Fruit fly (Drosophila melanogaster) whole organism, embryonic: Measurements from ENCODE around the gene CG3337.

ENCODE experiments used
- CG10366 ChIP-seq: fragments of 200-800 bp; sonication (Bioruptor generic); IDR thresholded peaks from 2 replicates; pipeline ENCODE4 v1.3.6; 2022; ENCODE audit warnings: missing biosample characterization, missing genetic modification characterization
- CG11695 ChIP-seq: fragments of 200-800 bp; sonication (Bioruptor generic); IDR thresholded peaks from 3 replicates; pipeline ENCODE4 v1.3.6; 2022; ENCODE audit warnings: missing biosample characterization, missing genetic modification characterization
- CG11696 ChIP-seq: fragments of 200-800 bp; sonication (Bioruptor generic); IDR thresholded peaks from 2 replicates; pipeline ENCODE4 v1.3.6; 2022; ENCODE audit warnings: missing biosample characterization, missing genetic modification characterization
- CG12744 ChIP-seq: fragments of 200-800 bp; sonication (Bioruptor generic); optimal IDR thresholded peaks from 2 replicates; lab custom pipeline; 2016; ENCODE audit warnings: missing biosample characterization, missing genetic modification characterization
- CG13287 ChIP-seq: fragments of 200-800 bp; sonication (Bioruptor generic); IDR thresholded peaks from 2 replicates; pipeline ENCODE4 v1.3.6; 2022; ENCODE audit warnings: missing biosample characterization, missing genetic modification characterization; ENCODE audit not compliant: partially characterized antibody
- CG15269 ChIP-seq: fragments of 200-800 bp; sonication (Bioruptor generic); optimal IDR thresholded peaks from 2 replicates; lab custom pipeline; 2018; ENCODE audit warnings: missing biosample characterization, mild to moderate bottlenecking, missing genetic modification characterization, moderate library complexity
- CG17612 ChIP-seq: fragments of 200-800 bp; sonication (Bioruptor generic); IDR thresholded peaks from 2 replicates; pipeline ENCODE4 v1.3.6; 2022; ENCODE audit warnings: missing biosample characterization, missing genetic modification characterization
- CG2199 ChIP-seq: fragments of 200-800 bp; sonication (Bioruptor generic); IDR thresholded peaks from 3 replicates; pipeline ENCODE4 v1.3.6; 2022; ENCODE audit warnings: missing biosample characterization, missing genetic modification characterization
- CG2678 ChIP-seq: fragments of 200-800 bp; sonication (Bioruptor generic); optimal IDR thresholded peaks from 3 replicates; lab custom pipeline; 2019; ENCODE audit warnings: missing biosample characterization, mild to moderate bottlenecking, missing genetic modification characterization, moderate library complexity
- CG30403 ChIP-seq: fragments of 200-800 bp; sonication (Bioruptor generic); optimal IDR thresholded peaks from 3 replicates; lab custom pipeline; 2016; ENCODE audit warnings: missing biosample characterization, missing genetic modification characterization
- CG3163 ChIP-seq: fragments of 200-800 bp; sonication (Bioruptor generic); optimal IDR thresholded peaks from 3 replicates; lab custom pipeline; 2016; ENCODE audit warnings: missing biosample characterization, missing genetic modification characterization
- CG42726 ChIP-seq: fragments of 200-800 bp; sonication (Bioruptor generic); IDR thresholded peaks from 2 replicates; pipeline ENCODE4 v1.3.6; 2022; ENCODE audit warnings: missing biosample characterization, missing genetic modification characterization; ENCODE audit not compliant: partially characterized antibody
- CG6765 ChIP-seq: fragments of 200-800 bp; sonication (Bioruptor generic); optimal IDR thresholded peaks from 3 replicates; lab custom pipeline; 2017; ENCODE audit warnings: missing biosample characterization, mild to moderate bottlenecking, missing genetic modification characterization
- CG6791 ChIP-seq: fragments of 200-800 bp; sonication (Bioruptor generic); IDR thresholded peaks from 3 replicates; pipeline ENCODE4 v1.3.6; 2022; ENCODE audit warnings: missing biosample characterization, missing genetic modification characterization; ENCODE audit not compliant: partially characterized antibody
- CG6813 ChIP-seq: fragments of 200-800 bp; sonication (Bioruptor generic); optimal IDR thresholded peaks from 2 replicates; lab custom pipeline; 2017; ENCODE audit warnings: missing biosample characterization, missing genetic modification characterization, mild to moderate bottlenecking, moderate library complexity, missing genetic modification reagents
- CG7928 ChIP-seq: fragments of 200-800 bp; sonication (Bioruptor generic); optimal IDR thresholded peaks from 2 replicates; lab custom pipeline; 2017; ENCODE audit warnings: missing biosample characterization, mild to moderate bottlenecking, missing genetic modification characterization
- CG8388 ChIP-seq: fragments of 200-800 bp; sonication (Bioruptor generic); optimal IDR thresholded peaks from 2 replicates; lab custom pipeline; 2019; ENCODE audit warnings: missing biosample characterization, mild to moderate bottlenecking, missing genetic modification characterization, moderate library complexity
- CG9215 ChIP-seq: fragments of 200-800 bp; sonication (Bioruptor generic); IDR thresholded peaks from 2 replicates; pipeline ENCODE4 v1.3.6; 2022; ENCODE audit warnings: missing biosample characterization, missing genetic modification characterization
- CG9727 ChIP-seq: fragments of 200-800 bp; sonication (Bioruptor generic); optimal IDR thresholded peaks from 3 replicates; lab custom pipeline; 2017; ENCODE audit warnings: missing biosample characterization, mild to moderate bottlenecking, missing genetic modification characterization
- CrebB ChIP-seq: fragments of 200-800 bp; sonication (Bioruptor generic); optimal IDR thresholded peaks from 3 replicates; lab custom pipeline; 2018; ENCODE audit warnings: missing biosample characterization, mild to moderate bottlenecking, missing genetic modification characterization
- Deaf1 ChIP-seq: fragments of 200-800 bp; optimal IDR thresholded peaks from 3 replicates; lab custom pipeline; 2019; ENCODE audit warnings: missing biosample characterization, mild to moderate bottlenecking, missing genetic modification characterization, moderate library complexity
- Dll ChIP-seq: fragments of 200-800 bp; sonication (Bioruptor generic); IDR thresholded peaks from 4 replicates; pipeline ENCODE4 v1.3.6; 2022; ENCODE audit warnings: missing biosample characterization, missing genetic modification characterization; ENCODE audit not compliant: partially characterized antibody
- Dref ChIP-seq: fragments of 200-800 bp; sonication (Bioruptor generic); IDR thresholded peaks from 2 replicates; pipeline ENCODE4 v1.3.6; 2022; ENCODE audit warnings: missing biosample characterization, missing genetic modification characterization
- E2f1 ChIP-seq: fragments of 200-800 bp; sonication (Bioruptor generic); IDR thresholded peaks from 2 replicates; pipeline ENCODE4 v1.3.6; 2022; ENCODE audit warnings: missing biosample characterization, missing genetic modification characterization
- HLH3B ChIP-seq: fragments of 200-800 bp; sonication (Bioruptor generic); IDR thresholded peaks from 2 replicates; pipeline ENCODE4 v1.3.6; 2022; ENCODE audit warnings: missing biosample characterization, missing genetic modification characterization
- NC2β ChIP-seq: fragments of 200-800 bp; sonication (Bioruptor generic); optimal IDR thresholded peaks from 2 replicates; lab custom pipeline; 2016; ENCODE audit warnings: missing biosample characterization, missing genetic modification characterization
- PHDP ChIP-seq: fragments of 200-800 bp; sonication (Bioruptor generic); optimal IDR thresholded peaks from 3 replicates; lab custom pipeline; 2018; ENCODE audit warnings: missing biosample characterization, mild to moderate bottlenecking, missing genetic modification characterization, moderate library complexity
- Rfx ChIP-seq: fragments of 200-800 bp; sonication (Bioruptor generic); IDR thresholded peaks from 2 replicates; pipeline ENCODE4 v1.3.6; 2022; ENCODE audit warnings: missing biosample characterization, missing genetic modification characterization
- Sox102F ChIP-seq: fragments of 200-800 bp; sonication (Bioruptor generic); optimal IDR thresholded peaks from 2 replicates; lab custom pipeline; 2018; ENCODE audit warnings: missing biosample characterization, mild to moderate bottlenecking, missing genetic modification characterization, moderate library complexity
- Spps ChIP-seq: fragments of 200-800 bp; sonication (Bioruptor generic); optimal IDR thresholded peaks from 2 replicates; lab custom pipeline; 2018; ENCODE audit warnings: missing biosample characterization, mild to moderate bottlenecking, missing genetic modification characterization
- Tbp ChIP-seq: fragments of >200 bp; optimal IDR thresholded peaks from 2 replicates; lab custom pipeline; 2018; ENCODE audit warnings: missing biosample characterization, missing genetic modification characterization
- corto ChIP-seq: fragments of 200-800 bp; sonication (Bioruptor generic); optimal IDR thresholded peaks from 2 replicates; lab custom pipeline; 2016; ENCODE audit warnings: missing biosample characterization, mild to moderate bottlenecking, missing genetic modification characterization, moderate library complexity
- cwo ChIP-seq: fragments of 200-800 bp; sonication (Bioruptor generic); optimal IDR thresholded peaks from 3 replicates; lab custom pipeline; 2017; ENCODE audit warnings: missing biosample characterization, missing genetic modification characterization, mild to moderate bottlenecking, moderate library complexity, missing genetic modification reagents
- dati ChIP-seq: fragments of 200-800 bp; sonication (Bioruptor generic); IDR thresholded peaks from 2 replicates; pipeline ENCODE4 v1.3.6; 2022; ENCODE audit warnings: missing biosample characterization, missing genetic modification characterization
- esg ChIP-seq: fragments of 200-800 bp; sonication (Bioruptor generic); conservative IDR thresholded peaks from 2 replicates; pipeline ENCODE4 v1.3.6; 2022; ENCODE audit warnings: missing biosample characterization, missing genetic modification characterization
- eyg ChIP-seq: fragments of 200-800 bp; sonication (Bioruptor generic); optimal IDR thresholded peaks from 3 replicates; lab custom pipeline; 2016; ENCODE audit warnings: missing biosample characterization, missing genetic modification characterization
- fd3F ChIP-seq: fragments of 200-800 bp; sonication (Bioruptor generic); optimal IDR thresholded peaks from 2 replicates; lab custom pipeline; 2018; ENCODE audit warnings: missing biosample characterization, mild to moderate bottlenecking, missing genetic modification characterization, moderate library complexity
- gce ChIP-seq: fragments of 200-800 bp; sonication (Bioruptor generic); IDR thresholded peaks from 3 replicates; pipeline ENCODE4 v1.3.6; 2022; ENCODE audit warnings: missing biosample characterization, missing genetic modification characterization
- gsb ChIP-seq: fragments of 200-800 bp; sonication (Bioruptor generic); IDR thresholded peaks from 2 replicates; pipeline ENCODE4 v1.3.6; 2022; ENCODE audit warnings: missing biosample characterization, missing genetic modification characterization
- ham ChIP-seq: fragments of 200-800 bp; sonication (Bioruptor generic); IDR thresholded peaks from 2 replicates; pipeline ENCODE4 v1.3.6; 2022; ENCODE audit warnings: missing biosample characterization, missing genetic modification characterization
- her ChIP-seq: fragments of 200-800 bp; sonication (Bioruptor generic); optimal IDR thresholded peaks from 2 replicates; lab custom pipeline; 2016; ENCODE audit warnings: missing biosample characterization, missing genetic modification characterization
- kni ChIP-seq: fragments of 200-800 bp; sonication (Bioruptor generic); optimal IDR thresholded peaks from 3 replicates; lab custom pipeline; 2017; ENCODE audit warnings: mild to moderate bottlenecking, missing biosample characterization, missing genetic modification reagents, missing genetic modification characterization
- lab ChIP-seq: fragments of 200-800 bp; sonication (Bioruptor generic); optimal IDR thresholded peaks from 3 replicates; lab custom pipeline; 2017; ENCODE audit warnings: missing biosample characterization, missing genetic modification characterization, mild to moderate bottlenecking, moderate library complexity, missing genetic modification reagents
- nerfin-2 ChIP-seq: fragments of 200-800 bp; sonication (Bioruptor generic); IDR thresholded peaks from 2 replicates; pipeline ENCODE4 v1.3.6; 2022; ENCODE audit warnings: missing biosample characterization, missing genetic modification characterization; ENCODE audit not compliant: partially characterized antibody
- peb ChIP-seq: fragments of 200-800 bp; sonication (Bioruptor generic); IDR thresholded peaks from 2 replicates; pipeline ENCODE4 v1.3.6; 2022; ENCODE audit warnings: missing biosample characterization, missing genetic modification characterization
- prd ChIP-seq, 3 experiments: fragments of >200 bp in 2 of 3; fragments of 200-800 bp in 1 of 3; sonication (Bioruptor generic) in 1 of 3; optimal IDR thresholded peaks in 2 of 3; IDR thresholded peaks in 1 of 3; 2 replicates in 2 of 3; 3 replicates in 1 of 3; pipeline versions ENCODE4 v1.3.6 to Lab custom; 2017 to 2022; ENCODE audit warnings: missing biosample characterization in 1 of 3, missing genetic modification characterization in 1 of 3
- sima ChIP-seq: fragments of 200-800 bp; sonication (Bioruptor generic); optimal IDR thresholded peaks from 2 replicates; lab custom pipeline; 2016; ENCODE audit warnings: missing biosample characterization, missing genetic modification characterization
- so ChIP-seq: fragments of 200-800 bp; sonication (Bioruptor generic); IDR thresholded peaks from 3 replicates; pipeline ENCODE4 v1.3.6; 2022; ENCODE audit warnings: missing biosample characterization, missing genetic modification characterization
- sr ChIP-seq: fragments of 200-800 bp; sonication (Bioruptor generic); IDR thresholded peaks from 3 replicates; pipeline ENCODE4 v1.3.6; 2022; ENCODE audit warnings: missing biosample characterization, missing genetic modification characterization
- wor ChIP-seq: fragments of 200-800 bp; sonication (Bioruptor generic); IDR thresholded peaks from 2 replicates; pipeline ENCODE4 v1.3.6; 2022; ENCODE audit warnings: missing biosample characterization, missing genetic modification characterization

Gene CG3337

dm6 chr3R:21263177-21263576, 39.8 kb upstream of the CG3337 start (continued):
- TF ChIP-seq Dref (GFP tag; lab: Robert Waterston, UW) = no peak
- 0 out of 3 replicates have a peak, but pooled peaks have one; percentile 41 for TF ChIP-seq CG11695 (GFP tag; lab: Robert Waterston, UW)
- TF ChIP-seq CG9727 (GFP tag; lab: Kevin White, UChicago) = peak; percentile 44
- no peak for TF ChIP-seq peb (GFP tag; lab: Robert Waterston, UW)
- TF ChIP-seq CG6813 (GFP tag; lab: Kevin White, UChicago) = peak; percentile 35
- TF ChIP-seq corto (GFP tag; lab: Kevin White, UChicago) = no peak
- TF ChIP-seq Deaf1 = no peak
- no peak for TF ChIP-seq CG7928
- peak; percentile 60; the same call in 1 of the 3 replicates for TF ChIP-seq sr (GFP tag; lab: Robert Waterston, UW)
- no peak for TF ChIP-seq wor (GFP tag; lab: Robert Waterston, UW)
- TF ChIP-seq CrebB (tag; lab: Kevin White, UChicago) = no peak
- TF ChIP-seq CG15269 (tag; lab: Kevin White, UChicago) = no peak
- no peak for TF ChIP-seq CG9215
- peak; percentile 35 for TF ChIP-seq CG8388 (GFP tag; lab: Kevin White, UChicago)
- no peak for TF ChIP-seq ham
- TF ChIP-seq gce (GFP tag; lab: Robert Waterston, UW) = peak; percentile 16; the same call in 1 of the 3 replicates
- no peak for TF ChIP-seq CG6791 (GFP tag; lab: Robert Waterston, UW)
- no peak for TF ChIP-seq CG42726 (GFP tag; lab: Robert Waterston, UW)
- TF ChIP-seq E2f1 (GFP tag; lab: Robert Waterston, UW) = no peak
- TF ChIP-seq eyg (GFP tag; lab: Kevin White, UChicago) = no peak
- no peak for TF ChIP-seq Spps (tag; lab: Kevin White, UChicago)
- no peak for TF ChIP-seq CG3163 (GFP tag; lab: Kevin White, UChicago)
- peak; percentile 51 for TF ChIP-seq PHDP
- no peak for TF ChIP-seq her (GFP tag; lab: Kevin White, UChicago)
- no peak for TF ChIP-seq CG10366
- TF ChIP-seq CG13287 (GFP tag; lab: Robert Waterston, UW) = no peak
- no peak for TF ChIP-seq Tbp (GFP tag; lab: Kevin White, UChicago)
- TF ChIP-seq lab = peak; percentile 51
- no peak for TF ChIP-seq nerfin-2 (GFP tag; lab: Robert Waterston, UW)
- no peak for TF ChIP-seq Dll (GFP tag; lab: Robert Waterston, UW)
- no peak for TF ChIP-seq prd (optimal IDR thresholded peaks at IDR 0.05; lab: Kevin White, UChicago)
- peak; percentile 25; the same call in 1 of the 3 replicates for TF ChIP-seq prd (GFP tag; IDR thresholded peaks at IDR 0.05; lab: Robert Waterston, UW)
- TF ChIP-seq dati (GFP tag; lab: Robert Waterston, UW) = no peak
- TF ChIP-seq CG2199 (GFP tag; lab: Robert Waterston, UW) = no peak
- TF ChIP-seq CG2678 (tag; lab: Kevin White, UChicago) = peak; percentile 13
- 0 out of 2 replicates have a peak, but pooled peaks have one; percentile 18 for TF ChIP-seq CG17612 (GFP tag; lab: Robert Waterston, UW)
- peak; percentile 51; the same call in 1 of the 2 replicates for TF ChIP-seq HLH3B (GFP tag; lab: Robert Waterston, UW)
- peak; percentile 38; the same call in 1 of the 2 replicates for TF ChIP-seq gsb
- peak; percentile 30 for TF ChIP-seq Sox102F
- TF ChIP-seq CG6765 (GFP tag; lab: Kevin White, UChicago) = peak; percentile 10
- no peak for TF ChIP-seq cwo
- TF ChIP-seq CG30403 = no peak
- TF ChIP-seq CG11696 = peak; percentile 34; the same call in 1 of the 2 replicates
- peak; percentile 58; the same call in 1 of the 2 replicates for TF ChIP-seq Rfx (GFP tag; lab: Robert Waterston, UW)
- TF ChIP-seq kni (GFP tag; lab: Kevin White, UChicago) = no peak
- TF ChIP-seq CG12744 (GFP tag; lab: Kevin White, UChicago) = peak; percentile 60
- peak; percentile 22 for TF ChIP-seq fd3F
- TF ChIP-seq sima (GFP tag; lab: Kevin White, UChicago) = no peak
- 0 out of 3 replicates have a peak, but pooled peaks have one; percentile 35 for TF ChIP-seq so (GFP tag; lab: Robert Waterston, UW)
- no peak for TF ChIP-seq NC2β (GFP tag; lab: Kevin White, UChicago)
- no peak for TF ChIP-seq esg (GFP tag; lab: Robert Waterston, UW)
